Worm (Caenorhabditis elegans) whole organism, mixed stage, embryonic: Measurements from ENCODE around the gene pmp-4.

ENCODE experiments used
- blmp-1 ChIP-seq: fragments of 150-350 bp; optimal IDR thresholded peaks from 2 replicates; lab custom pipeline; 2014; ENCODE audit warnings: missing biosample characterization, missing genetic modification characterization
- ces-1 ChIP-seq: fragments of 150-350 bp; optimal IDR thresholded peaks from 2 replicates; lab custom pipeline; 2014; ENCODE audit warnings: missing biosample characterization, missing genetic modification reagents, missing genetic modification characterization
- elt-3 ChIP-seq: fragments of 150-350 bp; optimal IDR thresholded peaks from 2 replicates; lab custom pipeline; 2014; ENCODE audit warnings: missing biosample characterization, missing genetic modification characterization
- ham-2 ChIP-seq: fragments of 200-800 bp; sonication (Bioruptor generic); optimal IDR thresholded peaks from 2 replicates; lab custom pipeline; 2018; ENCODE audit warnings: mild to moderate bottlenecking, missing genetic modification characterization, missing compliant biosample characterization
- lin-13 ChIP-seq: fragments of 150-350 bp; optimal IDR thresholded peaks from 2 replicates; lab custom pipeline; 2014; ENCODE audit warnings: missing biosample characterization, missing genetic modification characterization
- lsy-2 ChIP-seq: fragments of 150-350 bp; optimal IDR thresholded peaks from 2 replicates; lab custom pipeline; 2014; ENCODE audit warnings: missing biosample characterization, missing genetic modification characterization
- mab-5 ChIP-seq: fragments of 150-350 bp; optimal IDR thresholded peaks from 2 replicates; lab custom pipeline; 2014; ENCODE audit warnings: missing biosample characterization, missing genetic modification characterization
- nhr-237 ChIP-seq: fragments of 150-350 bp; optimal IDR thresholded peaks from 2 replicates; lab custom pipeline; 2014; ENCODE audit warnings: missing biosample characterization, missing genetic modification characterization
- nhr-76 ChIP-seq: sonication (generic microtip); optimal IDR thresholded peaks from 2 replicates; lab custom pipeline; 2017; ENCODE audit warnings: missing biosample characterization, missing genetic modification characterization
- pha-4 ChIP-seq: fragments of 150-350 bp; optimal IDR thresholded peaks from 2 replicates; lab custom pipeline; 2018; ENCODE audit warnings: missing biosample characterization, missing genetic modification reagents, missing genetic modification characterization
- sptf-1 ChIP-seq: sonication (generic microtip); optimal IDR thresholded peaks from 2 replicates; lab custom pipeline; 2017; ENCODE audit warnings: mild to moderate bottlenecking, missing genetic modification characterization, moderate library complexity, missing compliant biosample characterization
- unc-62 ChIP-seq: fragments of 150-350 bp; optimal IDR thresholded peaks from 2 replicates; lab custom pipeline; 2014; ENCODE audit warnings: missing biosample characterization, missing genetic modification reagents, missing genetic modification characterization

- TF ChIP-seq mab-5 (no peak), lsy-2 (no peak), elt-3 (tag; lab: Kevin White, UChicago) (no peak), nhr-76 (tag; lab: Kevin White, UChicago) (no peak), sptf-1 (tag; lab: Kevin White, UChicago) (no peak), blmp-1 (no peak), unc-62 (GFP tag; lab: Kevin White, UChicago) (no peak), ces-1 (no peak), nhr-237 (tag; lab: Kevin White, UChicago) (no peak), pha-4 (no peak), lin-13 (tag; lab: Kevin White, UChicago) (no peak), ham-2 (GFP tag; lab: Kevin White, UChicago) (no peak)
Observed at ce11 chrIV:17405530-17405929, at the start of gene pmp-4.
